Worm (Caenorhabditis elegans) whole organism, L2 larva: Measurements from ENCODE around the gene F43C11.11.

ENCODE experiments used
- egl-27 ChIP-seq: sonication (generic microtip); optimal IDR thresholded peaks from 3 replicates; lab custom pipeline; 2017; ENCODE audit warnings: missing biosample characterization, missing genetic modification reagents, missing genetic modification characterization
- elt-3 ChIP-seq: sonication (generic microtip); optimal IDR thresholded peaks from 2 replicates; lab custom pipeline; 2017; ENCODE audit warnings: missing biosample characterization, missing genetic modification characterization
- fos-1 ChIP-seq: fragments of 150-350 bp; optimal IDR thresholded peaks from 2 replicates; lab custom pipeline; 2014; ENCODE audit warnings: missing biosample characterization, missing genetic modification characterization
- mab-5 ChIP-seq: fragments of 150-350 bp; optimal IDR thresholded peaks from 2 replicates; lab custom pipeline; 2014; ENCODE audit warnings: missing biosample characterization, missing genetic modification characterization
- nhr-12 ChIP-seq: fragments of 150-350 bp; optimal IDR thresholded peaks from 2 replicates; lab custom pipeline; 2014; ENCODE audit warnings: missing biosample characterization, missing genetic modification characterization
- nhr-25 ChIP-seq: fragments of 150-350 bp; sonication (generic microtip); optimal IDR thresholded peaks from 3 replicates; lab custom pipeline; 2014; ENCODE audit warnings: missing biosample characterization, missing genetic modification characterization
- nhr-77 ChIP-seq: fragments of 150-350 bp; optimal IDR thresholded peaks from 2 replicates; lab custom pipeline; 2014; ENCODE audit warnings: missing biosample characterization, missing genetic modification characterization
- sma-3 ChIP-seq: sonication (generic microtip); optimal IDR thresholded peaks from 2 replicates; lab custom pipeline; 2016; ENCODE audit warnings: missing genetic modification reagents, missing genetic modification characterization, missing compliant biosample characterization
- ztf-11 ChIP-seq: sonication (generic microtip); optimal IDR thresholded peaks from 2 replicates; lab custom pipeline; 2017; ENCODE audit warnings: missing biosample characterization, missing genetic modification characterization
- ztf-4 ChIP-seq: fragments of 150-350 bp; optimal IDR thresholded peaks from 2 replicates; lab custom pipeline; 2014; ENCODE audit warnings: missing biosample characterization, missing genetic modification characterization

DNA sequence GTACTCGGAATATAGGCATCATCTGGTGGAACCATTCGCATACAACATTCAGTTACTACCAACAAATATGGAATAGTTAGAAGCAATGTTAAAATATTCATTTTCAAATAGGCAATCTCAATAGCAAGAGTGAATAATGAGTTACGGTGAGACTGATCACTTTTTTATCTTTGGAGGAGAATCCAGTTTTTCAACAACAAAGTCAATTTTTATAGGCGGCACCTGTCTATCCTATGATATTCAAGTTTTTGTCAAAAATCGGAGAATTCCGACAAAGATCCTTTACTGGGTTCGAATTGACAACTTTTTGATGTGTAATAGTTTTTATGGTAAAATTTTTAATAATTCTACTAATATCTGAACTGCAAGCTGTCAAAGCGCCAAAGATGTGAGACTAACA, 30.2 kb upstream of the F43C11.11 start, which contains the start of gene F16G10.11:
- TF ChIP-seq ztf-4 (tag; lab: Kevin White, UChicago): no peak
- no peak for TF ChIP-seq elt-3 (tag; lab: Kevin White, UChicago)
- no peak for TF ChIP-seq mab-5
- no peak for TF ChIP-seq ztf-11 (tag; lab: Kevin White, UChicago)
- no peak for TF ChIP-seq nhr-25 (tag; lab: Kevin White, UChicago)
- TF ChIP-seq fos-1 (tag; lab: Kevin White, UChicago): no peak
- no peak for TF ChIP-seq sma-3 (GFP tag; lab: Kevin White, UChicago)
- no peak for TF ChIP-seq nhr-12 (tag; lab: Kevin White, UChicago)
- no peak for TF ChIP-seq nhr-77 (tag; lab: Kevin White, UChicago)
- no peak for TF ChIP-seq egl-27
